Worm (Caenorhabditis elegans): Measurements from ENCODE around the gene F11C1.7.

DNA sequence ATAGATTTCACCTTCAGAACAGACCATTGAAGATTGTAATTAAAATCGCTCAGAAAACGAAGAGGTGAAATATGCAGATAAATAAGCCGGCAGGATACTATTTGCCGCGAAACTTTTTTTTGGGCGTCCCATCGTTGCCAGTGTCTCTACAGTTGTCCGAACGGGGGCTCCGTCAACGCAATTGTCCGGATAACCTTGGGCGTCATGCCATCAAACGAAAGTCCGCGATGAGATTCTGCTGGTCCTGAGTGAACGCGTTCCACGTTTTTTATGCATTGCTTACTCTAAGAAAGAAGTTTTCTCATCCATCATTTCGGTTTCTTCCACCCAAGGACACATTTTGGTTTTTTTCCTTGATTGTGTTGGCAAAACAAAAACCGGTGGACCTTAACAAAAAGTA, 11.7 kb downstream of the F11C1.7 start:
- TF ChIP-seq unc-62 (GFP tag; optimal IDR thresholded peaks at IDR 0.05): no peak
- TF ChIP-seq elt-3 (tag; optimal IDR thresholded peaks at IDR 0.05): no peak
- no peak for TF ChIP-seq xbp-1 (tag; optimal IDR thresholded peaks at IDR 0.05)
- no peak for TF ChIP-seq ceh-82 (tag; optimal IDR thresholded peaks at IDR 0.05)

Measured in whole organism, L1 larva.